Worm (Caenorhabditis elegans): Measurements from ENCODE around the gene dhgd-1.
A peak's percentile ranks its signal among the peaks of the same experiment; 100 is the strongest.

Gene dhgd-1

ce11 chrII:11545299-11545951 lies 6.5 kb downstream of the dhgd-1 start, which contains the start of gene dnj-13:
Gene dnj-13, plus strand, starts transcription at chrII:11545701.
- TF ChIP-seq lin-39 (tag; optimal IDR thresholded peaks at IDR 0.05) (no peak), ceh-82 (tag; optimal IDR thresholded peaks at IDR 0.05) (no peak), mep-1 (tag; optimal IDR thresholded peaks at IDR 0.05) (peak; percentile 96), ceh-62 (tag; optimal IDR thresholded peaks at IDR 0.05) (no peak), ztf-7 (tag; optimal IDR thresholded peaks at IDR 0.05) (peak; percentile 39), zip-11 (GFP tag; IDR thresholded peaks at IDR 0.05) (0 out of 2 replicates have a peak, but pooled peaks have one; percentile 20), fkh-10 (GFP tag; optimal IDR thresholded peaks at IDR 0.05) (peak; percentile 73), zfp-2 (tag; optimal IDR thresholded peaks at IDR 0.05) (peak; percentile 73), D1046.2 (GFP tag; IDR thresholded peaks at IDR 0.05) (peak; percentile 88), snpc-4 (tag; optimal IDR thresholded peaks at IDR 0.05) (no peak), nhr-237 (tag; optimal IDR thresholded peaks at IDR 0.05) (no peak), nhr-10 (tag; optimal IDR thresholded peaks at IDR 0.05) (peak; percentile 63), lin-29 (GFP tag; IDR thresholded peaks at IDR 0.05) (peak; percentile 91), snpc-1.2 (GFP tag; IDR thresholded peaks at IDR 0.05) (peak; percentile 87), tra-1 (GFP tag; IDR thresholded peaks at IDR 0.05) (peak; percentile 96), lin-15B (tag; optimal IDR thresholded peaks at IDR 0.05) (no peak), F26F4.8 (GFP tag; conservative IDR thresholded peaks at IDR 0.05) (no peak), daf-16 (GFP tag; optimal IDR thresholded peaks at IDR 0.05) (peak; percentile 54 to 97), daf-16 (tag; optimal IDR thresholded peaks at IDR 0.05) (peak; percentile 79), ztf-11 (tag; optimal IDR thresholded peaks at IDR 0.05) (peak; percentile 13), lin-1 (GFP tag; IDR thresholded peaks at IDR 0.05) (peak; percentile 98), F37D6.2 (tag; optimal IDR thresholded peaks at IDR 0.05) (peak; percentile 91), set-16 (GFP tag; IDR thresholded peaks at IDR 0.05) (peak; percentile 77), hif-1 (tag; optimal IDR thresholded peaks at IDR 0.05) (peak; percentile 77 to 92), R02D3.7 (tag; optimal IDR thresholded peaks at IDR 0.05) (no peak), gei-8 (GFP tag; optimal IDR thresholded peaks at IDR 0.05) (peak; percentile 94), unc-130 (GFP tag; optimal IDR thresholded peaks at IDR 0.05) (peak; percentile 61), hlh-11 (tag; optimal IDR thresholded peaks at IDR 0.05) (peak; percentile 96), daf-12 (tag; optimal IDR thresholded peaks at IDR 0.05) (no peak), mxl-3 (GFP tag; optimal IDR thresholded peaks at IDR 0.05) (peak; percentile 88), spr-1 (tag; optimal IDR thresholded peaks at IDR 0.05) (peak; percentile 95), madf-9 (GFP tag; conservative IDR thresholded peaks at IDR 0.05) (peak; percentile 94), lsy-2 (tag; optimal IDR thresholded peaks at IDR 0.05) (peak; percentile 88 to 94), dve-1 (tag; optimal IDR thresholded peaks at IDR 0.05; ENCODE audit: insufficient read depth) (peak; percentile 98), mdl-1 (tag; optimal IDR thresholded peaks at IDR 0.05) (peak; percentile 75 to 76), nhr-25 (tag; optimal IDR thresholded peaks at IDR 0.05; ENCODE audit: borderline replicate concordance, insufficient read depth) (peak; percentile 68), mdt-29 (GFP tag; IDR thresholded peaks at IDR 0.05) (peak; percentile 100), egl-27 (tag; optimal IDR thresholded peaks at IDR 0.05) (no peak), attf-4 (tag; optimal IDR thresholded peaks at IDR 0.05) (no peak), arid-1 (GFP tag; conservative IDR thresholded peaks at IDR 0.05) (peak; percentile 97), rbr-2 (tag; optimal IDR thresholded peaks at IDR 0.05) (peak; percentile 96), T20F7.1 (GFP tag; optimal IDR thresholded peaks at IDR 0.05) (peak; percentile 89), F10B5.3 (tag; optimal IDR thresholded peaks at IDR 0.05) (peak; percentile 89), saeg-2 (GFP tag; IDR thresholded peaks at IDR 0.05) (peak; percentile 93), zag-1 (tag; optimal IDR thresholded peaks at IDR 0.05) (no peak), nhr-11 (tag; optimal IDR thresholded peaks at IDR 0.05) (peak; percentile 96), tag-97 (GFP tag; IDR thresholded peaks at IDR 0.05) (peak; percentile 87; the same call in 1 of the 2 replicates), nhr-28 (tag; optimal IDR thresholded peaks at IDR 0.05) (peak; percentile 85), aha-1 (tag) (peak; percentile 88), ces-1 (GFP tag; optimal IDR thresholded peaks at IDR 0.05) (no peak), fos-1 (tag; optimal IDR thresholded peaks at IDR 0.05) (no peak)
